Worm (Caenorhabditis elegans): ENCODE data around the gene Y37D8A.3.

ce11 chrIII:12800529-12800928, 28.6 kb upstream of the Y37D8A.3 start:
- TF ChIP-seq lsy-2 (tag; optimal IDR thresholded peaks at IDR 0.05) (no peak), alr-1 (tag; optimal IDR thresholded peaks at IDR 0.05; ENCODE audit: borderline replicate concordance) (no peak)

Data from whole organism, L1 larva.